Worm (Caenorhabditis elegans) whole organism, L4 larva: Measurements from ENCODE around the gene C17G10.6.

Experiments used
- F37D6.2 ChIP-seq: sonication (generic microtip); optimal IDR thresholded peaks from 2 replicates; lab custom pipeline; 2016; ENCODE audit warnings: mild to moderate bottlenecking, missing genetic modification characterization, missing compliant biosample characterization
- F49E8.2 ChIP-seq: sonication (generic microtip); optimal IDR thresholded peaks from 2 replicates; lab custom pipeline; 2016; ENCODE audit warnings: missing compliant biosample characterization, mild to moderate bottlenecking, missing genetic modification characterization, borderline replicate concordance
- R02D3.7 ChIP-seq: fragments of 150-350 bp; sonication (generic microtip); optimal IDR thresholded peaks from 3 replicates; lab custom pipeline; 2014; ENCODE audit warnings: missing biosample characterization, missing genetic modification characterization
- T26A8.4 ChIP-seq: fragments of 200-800 bp; sonication (Bioruptor generic); IDR thresholded peaks from 2 replicates; pipeline ENCODE4 v1.3.6; 2022; ENCODE audit warnings: missing genetic modification characterization, missing compliant biosample characterization
- Y5F2A.4 ChIP-seq: fragments of 200-800 bp; sonication (Bioruptor generic); optimal IDR thresholded peaks from 2 replicates; lab custom pipeline; 2018; ENCODE audit warnings: mild to moderate bottlenecking, missing genetic modification characterization, missing compliant biosample characterization
- ZK546.5 ChIP-seq, 2 experiments: sonication (generic microtip); optimal IDR thresholded peaks; 2 replicates each; lab custom pipeline; 2017; ENCODE audit warnings: missing biosample characterization in 2 of 2, missing genetic modification characterization in 2 of 2
- aly-2 ChIP-seq: sonication (generic microtip); optimal IDR thresholded peaks from 2 replicates; lab custom pipeline; 2018; ENCODE audit warnings: missing biosample characterization, missing genetic modification characterization
- ama-1 ChIP-seq: fragments of 150-350 bp; optimal IDR thresholded peaks from 2 replicates; lab custom pipeline; 2014; ENCODE audit warnings: inconsistent platforms, mixed read lengths
- arid-1 ChIP-seq: fragments of 200-800 bp; sonication (Bioruptor generic); conservative IDR thresholded peaks from 2 replicates; pipeline ENCODE4 v1.3.6; 2022; ENCODE audit warnings: missing genetic modification reagents, missing genetic modification characterization, missing compliant biosample characterization
- ceh-20 ChIP-seq: fragments of 200-800 bp; sonication (Bioruptor generic); IDR thresholded peaks from 2 replicates; pipeline ENCODE4 v1.3.6; 2022; ENCODE audit warnings: missing genetic modification reagents, missing genetic modification characterization, missing compliant biosample characterization
- ceh-28 ChIP-seq: fragments of 150-350 bp; optimal IDR thresholded peaks from 2 replicates; lab custom pipeline; 2014; ENCODE audit warnings: missing biosample characterization, missing genetic modification reagents, missing genetic modification characterization
- ceh-62 ChIP-seq: sonication (generic microtip); optimal IDR thresholded peaks from 2 replicates; lab custom pipeline; 2017; ENCODE audit warnings: missing biosample characterization, missing genetic modification characterization
- ceh-82 ChIP-seq: sonication (generic microtip); optimal IDR thresholded peaks from 2 replicates; lab custom pipeline; 2017; ENCODE audit warnings: missing biosample characterization, missing genetic modification characterization
- cey-2 ChIP-seq: sonication (generic microtip); optimal IDR thresholded peaks from 3 replicates; lab custom pipeline; 2017; ENCODE audit warnings: missing genetic modification characterization, mild to moderate bottlenecking, missing compliant biosample characterization, antibody characterized with exemption, borderline replicate concordance; ENCODE audit not compliant: insufficient read depth
- daf-16 ChIP-seq, 3 experiments: sonication (generic microtip); optimal IDR thresholded peaks; 2 replicates each; lab custom pipeline; 2016 to 2017; ENCODE audit warnings: missing genetic modification characterization in 3 of 3, missing genetic modification reagents in 3 of 3, mild to moderate bottlenecking in 2 of 3, missing compliant biosample characterization in 2 of 3, missing biosample characterization in 1 of 3, moderate library complexity in 1 of 3
- daf-8 ChIP-seq: fragments of 200-800 bp; sonication (Bioruptor generic); IDR thresholded peaks from 2 replicates; pipeline ENCODE4 v1.3.6; 2022; ENCODE audit warnings: missing genetic modification characterization, missing compliant biosample characterization
- duxl-1 ChIP-seq: sonication (generic microtip); optimal IDR thresholded peaks from 2 replicates; lab custom pipeline; 2016; ENCODE audit warnings: mild to moderate bottlenecking, missing genetic modification characterization, moderate library complexity, missing compliant biosample characterization; ENCODE audit not compliant: poor library complexity
- dve-1 ChIP-seq: sonication (generic microtip); optimal IDR thresholded peaks from 2 replicates; lab custom pipeline; 2017; ENCODE audit warnings: antibody characterized with exemption, mild to moderate bottlenecking, missing genetic modification characterization, missing compliant biosample characterization; ENCODE audit not compliant: insufficient read depth
- egl-27 ChIP-seq: sonication (generic microtip); optimal IDR thresholded peaks from 3 replicates; lab custom pipeline; 2017; ENCODE audit warnings: missing biosample characterization, missing genetic modification reagents, missing genetic modification characterization
- fkh-10 ChIP-seq: fragments of 150-350 bp; optimal IDR thresholded peaks from 2 replicates; lab custom pipeline; 2014; ENCODE audit warnings: missing biosample characterization, missing genetic modification reagents, missing genetic modification characterization
- gei-8 ChIP-seq: fragments of 200-800 bp; sonication (Bioruptor generic); optimal IDR thresholded peaks from 2 replicates; lab custom pipeline; 2018; ENCODE audit warnings: mild to moderate bottlenecking, missing genetic modification characterization, missing compliant biosample characterization
- hlh-11 ChIP-seq: fragments of 200-800 bp; sonication (Bioruptor generic); optimal IDR thresholded peaks from 2 replicates; lab custom pipeline; 2018; ENCODE audit warnings: mild to moderate bottlenecking, missing genetic modification characterization, missing compliant biosample characterization
- hmg-1.1 ChIP-seq: fragments of 200-800 bp; sonication (Bioruptor generic); IDR thresholded peaks from 2 replicates; pipeline ENCODE4 v1.3.6; 2022; ENCODE audit warnings: missing genetic modification reagents, missing genetic modification characterization, missing compliant biosample characterization
- lin-1 ChIP-seq: fragments of 200-800 bp; sonication (Bioruptor generic); IDR thresholded peaks from 2 replicates; pipeline ENCODE4 v1.3.6; 2022; ENCODE audit warnings: missing genetic modification reagents, missing genetic modification characterization, missing compliant biosample characterization
- lin-13 ChIP-seq: fragments of 150-350 bp; optimal IDR thresholded peaks from 2 replicates; lab custom pipeline; 2014; ENCODE audit warnings: missing biosample characterization, missing genetic modification reagents, missing genetic modification characterization
- lin-38 ChIP-seq: fragments of 200-800 bp; sonication (Bioruptor generic); IDR thresholded peaks from 2 replicates; pipeline ENCODE4 v1.3.6; 2022; ENCODE audit warnings: missing genetic modification reagents, missing genetic modification characterization, missing compliant biosample characterization
- lir-3 ChIP-seq: sonication (generic microtip); optimal IDR thresholded peaks from 2 replicates; lab custom pipeline; 2016; ENCODE audit warnings: mild to moderate bottlenecking, missing genetic modification characterization, missing compliant biosample characterization
- madf-9 ChIP-seq: fragments of 200-800 bp; sonication (Bioruptor generic); conservative IDR thresholded peaks from 2 replicates; pipeline ENCODE4 v1.3.6; 2022; ENCODE audit warnings: missing genetic modification reagents, missing genetic modification characterization, missing compliant biosample characterization
- mdl-1 ChIP-seq, 2 experiments: fragments of 150-350 bp in 1 of 2; sonication (generic microtip) in 1 of 2; optimal IDR thresholded peaks; 2 replicates each; lab custom pipeline; 2014 to 2017; ENCODE audit warnings: missing biosample characterization in 2 of 2, missing genetic modification characterization in 2 of 2
- mep-1 ChIP-seq: fragments of 150-350 bp; sonication (generic microtip); optimal IDR thresholded peaks from 3 replicates; lab custom pipeline; 2014; ENCODE audit warnings: missing biosample characterization, missing genetic modification characterization
- mes-2 ChIP-seq: sonication (generic microtip); optimal IDR thresholded peaks from 2 replicates; lab custom pipeline; 2016; ENCODE audit warnings: missing genotype, mild to moderate bottlenecking, missing genetic modification characterization, missing compliant biosample characterization; ENCODE audit not compliant: poor library complexity, severe bottlenecking
- mxl-2 ChIP-seq: fragments of 200-800 bp; sonication (Bioruptor generic); conservative IDR thresholded peaks from 2 replicates; pipeline ENCODE4 v1.3.6; 2022; ENCODE audit warnings: missing genetic modification reagents, missing genetic modification characterization, missing compliant biosample characterization
- nhr-10 ChIP-seq: fragments of 150-350 bp; optimal IDR thresholded peaks from 2 replicates; lab custom pipeline; 2014; ENCODE audit warnings: missing biosample characterization, missing genetic modification characterization
- nhr-11 ChIP-seq: fragments of 150-350 bp; optimal IDR thresholded peaks from 2 replicates; lab custom pipeline; 2014; ENCODE audit warnings: missing biosample characterization, missing genetic modification characterization
- nhr-28 ChIP-seq: fragments of 150-350 bp; optimal IDR thresholded peaks from 2 replicates; lab custom pipeline; 2014; ENCODE audit warnings: missing biosample characterization, missing genetic modification characterization
- nhr-48 ChIP-seq: sonication (generic microtip); optimal IDR thresholded peaks from 2 replicates; lab custom pipeline; 2016; ENCODE audit warnings: mild to moderate bottlenecking, missing genetic modification characterization, missing compliant biosample characterization
- php-3 ChIP-seq: fragments of 200-800 bp; sonication (Bioruptor generic); IDR thresholded peaks from 2 replicates; pipeline ENCODE4 v1.3.6; 2022; ENCODE audit warnings: missing genetic modification reagents, missing genetic modification characterization, missing compliant biosample characterization
- rbr-2 ChIP-seq: sonication (generic microtip); optimal IDR thresholded peaks from 2 replicates; lab custom pipeline; 2016; ENCODE audit warnings: missing genotype, missing genetic modification characterization, missing compliant biosample characterization
- snpc-1.2 ChIP-seq: fragments of 200-800 bp; sonication (Bioruptor generic); IDR thresholded peaks from 2 replicates; pipeline ENCODE4 v1.3.6; 2022; ENCODE audit warnings: missing genetic modification reagents, missing genetic modification characterization, missing compliant biosample characterization
- spr-1 ChIP-seq: sonication (generic microtip); optimal IDR thresholded peaks from 2 replicates; lab custom pipeline; 2016; ENCODE audit warnings: mild to moderate bottlenecking, missing genetic modification characterization, missing compliant biosample characterization
- unc-62 ChIP-seq, 3 experiments: fragments of 150-350 bp in 1 of 3; sonication (generic microtip); optimal IDR thresholded peaks in 2 of 3; peaks in 1 of 3; 1 replicate in 1 of 3; 2 replicates in 2 of 3; lab custom pipeline; 2014 to 2017; ENCODE audit warnings: missing biosample characterization in 3 of 3, missing genetic modification characterization in 3 of 3, missing genetic modification reagents in 3 of 3, missing genotype in 1 of 3
- vab-7 ChIP-seq: fragments of 200-800 bp; sonication (Bioruptor generic); IDR thresholded peaks from 2 replicates; pipeline ENCODE4 v1.3.6; 2022; ENCODE audit warnings: missing genetic modification reagents, missing genetic modification characterization, missing compliant biosample characterization
- zfp-2 ChIP-seq: sonication (generic microtip); optimal IDR thresholded peaks from 2 replicates; lab custom pipeline; 2016; ENCODE audit warnings: mild to moderate bottlenecking, missing genetic modification characterization, missing compliant biosample characterization
- zfp-3 ChIP-seq: fragments of 200-800 bp; sonication (Bioruptor generic); conservative IDR thresholded peaks from 2 replicates; pipeline ENCODE4 v1.3.6; 2022; ENCODE audit warnings: missing genetic modification reagents, missing genetic modification characterization, missing compliant biosample characterization
- zip-2 ChIP-seq: fragments of 150-350 bp; optimal IDR thresholded peaks from 2 replicates; lab custom pipeline; 2014; ENCODE audit warnings: missing biosample characterization, missing genetic modification characterization

Gene C17G10.6

DNA sequence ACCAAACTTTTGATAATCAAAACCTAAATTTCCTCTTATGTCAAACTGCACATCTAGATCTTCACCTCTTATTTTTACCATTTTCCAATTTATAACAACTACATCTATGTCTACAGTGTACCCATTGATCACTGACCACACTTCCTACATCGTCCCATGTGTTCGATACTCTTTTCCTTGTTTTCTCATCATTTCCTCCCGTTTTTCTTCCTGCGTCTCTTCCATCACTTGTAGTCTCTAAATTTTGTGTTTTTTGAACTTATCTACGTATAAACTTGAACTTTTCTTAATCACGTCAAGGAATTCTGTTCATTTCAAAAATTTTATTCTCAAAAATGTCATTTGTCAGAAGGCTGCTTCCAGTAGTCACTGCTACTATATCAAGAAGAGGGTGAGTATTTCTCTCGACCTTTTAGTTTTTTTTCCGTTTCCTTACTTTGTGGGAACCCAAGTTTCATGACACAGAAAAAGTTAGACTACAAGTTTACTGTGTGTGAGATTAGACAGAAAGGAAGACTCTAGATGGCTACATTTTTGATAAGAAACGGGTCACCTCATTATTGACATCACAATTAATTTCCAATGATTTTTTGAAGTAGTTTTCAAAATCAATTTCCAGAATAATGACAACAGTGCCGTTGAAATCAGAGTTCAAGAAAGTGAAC is 30.9 kb downstream of the C17G10.6 start (continued):
- TF ChIP-seq lin-13 (GFP tag; lab: Kevin White, UChicago) (peak; percentile 7), nhr-10 (tag; lab: Kevin White, UChicago) (peak; percentile 87), hlh-11 (peak; percentile 64), daf-16 (GFP tag; optimal IDR thresholded peaks at IDR 0.05; lab: Kevin White, UChicago) (peak in 1 of 2 experiments; percentile 0), daf-16 (tag; optimal IDR thresholded peaks at IDR 0.05; lab: Kevin White, UChicago) (peak; percentile 75), mdl-1 (tag; optimal IDR thresholded peaks at IDR 0.05; lab: Kevin White, UChicago) (peak in 1 of 2 experiments; percentile 46), dve-1 (peak; percentile 55), cey-2 (peak; percentile 71), lin-1 (peak; percentile 32; the same call in 1 of the 2 replicates), mes-2 (peak; percentile 22), ceh-20 (GFP tag; lab: Robert Waterston, UW) (peak; percentile 49; the same call in 1 of the 2 replicates), mep-1 (tag; lab: Kevin White, UChicago) (peak; percentile 57)

ce11 chrII:5570272-5570671 is 32.8 kb downstream of the C17G10.6 start, which contains the start of the genes C17C3.1 and C17C3.15:
Gene C17C3.1 (plus strand): TSS chrII:5570572.
Gene C17C3.15 (plus strand): TSS chrII:5570654.
- peak; percentile 76 for TF ChIP-seq nhr-28 (tag; lab: Kevin White, UChicago)
- no peak for TF ChIP-seq T26A8.4
- no peak for TF ChIP-seq cey-2

ce11 chrII:5565082-5565623 is 37.9 kb downstream of the C17G10.6 start:
- TF ChIP-seq unc-62 (GFP tag; optimal IDR thresholded peaks at IDR 0.05 in 1 of 2; lab: Kevin White, UChicago) (no peak), unc-62 (tag; optimal IDR thresholded peaks at IDR 0.05; lab: Kevin White, UChicago) (no peak), ceh-28 (tag; lab: Kevin White, UChicago) (no peak), duxl-1 (tag; lab: Kevin White, UChicago) (no peak), fkh-10 (GFP tag; lab: Kevin White, UChicago) (no peak), ceh-62 (no peak), ceh-20 (GFP tag; lab: Robert Waterston, UW) (no peak), vab-7 (no peak), zip-2 (tag; lab: Kevin White, UChicago) (no peak), arid-1 (GFP tag; lab: Robert Waterston, UW) (no peak), gei-8 (GFP tag; lab: Kevin White, UChicago) (no peak), F37D6.2 (no peak), spr-1 (tag; lab: Kevin White, UChicago) (no peak), daf-8 (no peak), madf-9 (GFP tag; lab: Robert Waterston, UW) (no peak), aly-2 (tag; lab: Kevin White, UChicago) (no peak)

- TF ChIP-seq nhr-48 (tag; lab: Kevin White, UChicago) (no peak), lir-3 (tag; lab: Kevin White, UChicago) (no peak), zfp-3 (GFP tag; lab: Robert Waterston, UW) (no peak), F49E8.2 (tag; lab: Kevin White, UChicago) (no peak), ama-1 (no peak), zfp-2 (tag; lab: Kevin White, UChicago) (no peak), nhr-28 (tag; lab: Kevin White, UChicago) (peak; percentile 28), snpc-1.2 (no peak), php-3 (GFP tag; lab: Robert Waterston, UW) (no peak), ZK546.5 (tag; optimal IDR thresholded peaks at IDR 0.05; lab: Kevin White, UChicago) (no peak), rbr-2 (no peak), R02D3.7 (tag; lab: Kevin White, UChicago) (no peak), Y5F2A.4 (no peak), hmg-1.1 (GFP tag; lab: Robert Waterston, UW) (no peak), nhr-11 (no peak), egl-27 (no peak), aly-2 (tag; lab: Kevin White, UChicago) (no peak), ceh-82 (no peak), mxl-2 (no peak), ceh-62 (no peak), lin-38 (no peak)
Observed at ce11 chrII:5561392-5561791, 41.7 kb downstream of the C17G10.6 start, which contains the start of gene C17C3.3. Gene C17C3.3 (plus strand): TSS chrII:5561737.
